Fruit fly (Drosophila melanogaster) whole organism, embryonic: ENCODE results near the gene CG9628.

Experiments
- Antp ChIP-seq: fragments of 200-800 bp; sonication (Bioruptor generic); optimal IDR thresholded peaks from 3 replicates; lab custom pipeline; 2016; ENCODE audit warnings: missing biosample characterization, missing genetic modification characterization
- CG1024 ChIP-seq: fragments of 200-800 bp; sonication (Bioruptor generic); IDR thresholded peaks from 2 replicates; pipeline ENCODE4 v1.3.6; 2022; ENCODE audit warnings: missing biosample characterization, missing genetic modification characterization
- CG10543 ChIP-seq: fragments of 200-800 bp; sonication (Bioruptor generic); optimal IDR thresholded peaks from 3 replicates; lab custom pipeline; 2017; ENCODE audit warnings: missing biosample characterization, mild to moderate bottlenecking, missing genetic modification characterization, moderate library complexity
- CG12236 ChIP-seq: fragments of 200-800 bp; sonication (Bioruptor generic); optimal IDR thresholded peaks from 2 replicates; lab custom pipeline; 2016; ENCODE audit warnings: missing biosample characterization, missing genetic modification characterization
- CG13624 ChIP-seq: fragments of 200-800 bp; sonication (Bioruptor generic); optimal IDR thresholded peaks from 2 replicates; lab custom pipeline; 2016; ENCODE audit warnings: missing biosample characterization, missing genetic modification characterization
- CG13775 ChIP-seq: fragments of 200-800 bp; sonication (Bioruptor generic); optimal IDR thresholded peaks from 3 replicates; lab custom pipeline; 2017; ENCODE audit warnings: missing biosample characterization, mild to moderate bottlenecking, missing genetic modification characterization
- CG1647 ChIP-seq: fragments of 200-800 bp; sonication (Bioruptor generic); optimal IDR thresholded peaks from 3 replicates; lab custom pipeline; 2016; ENCODE audit warnings: missing biosample characterization, missing genetic modification characterization
- CG17912 ChIP-seq: fragments of 200-800 bp; sonication (Bioruptor generic); optimal IDR thresholded peaks from 2 replicates; lab custom pipeline; 2018; ENCODE audit warnings: missing biosample characterization, mild to moderate bottlenecking, missing genetic modification characterization
- CG3065 ChIP-seq: fragments of 200-800 bp; sonication (Bioruptor generic); optimal IDR thresholded peaks from 2 replicates; lab custom pipeline; 2016; ENCODE audit warnings: missing biosample characterization, missing genetic modification characterization
- CG3407 ChIP-seq: fragments of 200-800 bp; sonication (Bioruptor generic); optimal IDR thresholded peaks from 2 replicates; lab custom pipeline; 2018; ENCODE audit warnings: missing biosample characterization, mild to moderate bottlenecking, missing genetic modification characterization
- CG34422 ChIP-seq: fragments of 200-800 bp; sonication (Bioruptor generic); IDR thresholded peaks from 3 replicates; pipeline ENCODE4 v1.3.6; 2022; ENCODE audit warnings: missing biosample characterization, missing genetic modification characterization
- CG4424 ChIP-seq: fragments of 200-800 bp; sonication (Bioruptor generic); optimal IDR thresholded peaks from 3 replicates; lab custom pipeline; 2016; ENCODE audit warnings: missing biosample characterization, missing genetic modification characterization
- CG4617 ChIP-seq: fragments of 200-800 bp; sonication (Bioruptor generic); optimal IDR thresholded peaks from 3 replicates; lab custom pipeline; 2016; ENCODE audit warnings: missing biosample characterization, missing genetic modification characterization, borderline replicate concordance
- CG6683 ChIP-seq: fragments of 200-800 bp; sonication (Bioruptor generic); optimal IDR thresholded peaks from 2 replicates; lab custom pipeline; 2017; ENCODE audit warnings: missing biosample characterization, mild to moderate bottlenecking, missing genetic modification characterization, missing genetic modification reagents
- CG7839 ChIP-seq: fragments of 200-800 bp; sonication (Bioruptor generic); optimal IDR thresholded peaks from 3 replicates; lab custom pipeline; 2018; ENCODE audit warnings: missing biosample characterization, mild to moderate bottlenecking, missing genetic modification characterization, moderate library complexity
- CG8388 ChIP-seq: fragments of 200-800 bp; sonication (Bioruptor generic); optimal IDR thresholded peaks from 2 replicates; lab custom pipeline; 2019; ENCODE audit warnings: missing biosample characterization, mild to moderate bottlenecking, missing genetic modification characterization, moderate library complexity
- CG8944 ChIP-seq: fragments of 200-800 bp; sonication (Bioruptor generic); optimal IDR thresholded peaks from 3 replicates; lab custom pipeline; 2016; ENCODE audit warnings: missing biosample characterization, missing genetic modification characterization
- CG9876 ChIP-seq: fragments of 200-800 bp; sonication (Bioruptor generic); optimal IDR thresholded peaks from 2 replicates; lab custom pipeline; 2016; ENCODE audit warnings: missing biosample characterization, missing genetic modification characterization
- CG9932 ChIP-seq: fragments of 200-800 bp; sonication (Bioruptor generic); IDR thresholded peaks from 2 replicates; pipeline ENCODE4 v1.3.6; 2022; ENCODE audit warnings: missing biosample characterization, missing genetic modification characterization
- CoRest ChIP-seq: fragments of 200-800 bp; sonication (Bioruptor generic); optimal IDR thresholded peaks from 3 replicates; lab custom pipeline; 2018; ENCODE audit warnings: missing biosample characterization, mild to moderate bottlenecking, missing genetic modification characterization, moderate library complexity
- Fer2 ChIP-seq: fragments of 200-800 bp; sonication (Bioruptor generic); optimal IDR thresholded peaks from 2 replicates; lab custom pipeline; 2018; ENCODE audit warnings: missing biosample characterization, mild to moderate bottlenecking, missing genetic modification characterization, moderate library complexity
- HLH54F ChIP-seq: fragments of 200-800 bp; sonication (Bioruptor generic); optimal IDR thresholded peaks from 3 replicates; lab custom pipeline; 2016; ENCODE audit warnings: missing biosample characterization, missing genetic modification characterization
- Hr3 ChIP-seq: fragments of 200-800 bp; sonication (Bioruptor generic); optimal IDR thresholded peaks from 3 replicates; lab custom pipeline; 2016; ENCODE audit warnings: missing biosample characterization, missing genetic modification characterization
- Mad ChIP-seq: fragments of 200-800 bp; sonication (Bioruptor generic); optimal IDR thresholded peaks from 2 replicates; lab custom pipeline; 2016; ENCODE audit warnings: missing biosample characterization, missing genetic modification characterization
- Max ChIP-seq: fragments of 200-800 bp; sonication (Bioruptor generic); optimal IDR thresholded peaks from 2 replicates; lab custom pipeline; 2016; ENCODE audit warnings: missing biosample characterization, mild to moderate bottlenecking, missing genetic modification characterization
- Mes4 ChIP-seq: fragments of 200-800 bp; sonication (Bioruptor generic); optimal IDR thresholded peaks from 2 replicates; lab custom pipeline; 2016; ENCODE audit warnings: missing biosample characterization, missing genetic modification characterization
- Neu2 ChIP-seq: fragments of 200-800 bp; sonication (Bioruptor generic); optimal IDR thresholded peaks from 3 replicates; lab custom pipeline; 2016; ENCODE audit warnings: missing biosample characterization, missing genetic modification characterization, borderline replicate concordance
- Oaz ChIP-seq: fragments of 200-800 bp; sonication (Bioruptor generic); IDR thresholded peaks from 2 replicates; pipeline ENCODE4 v1.3.6; 2022; ENCODE audit warnings: missing biosample characterization, missing genetic modification characterization
- Optix ChIP-seq: fragments of 200-800 bp; sonication (Bioruptor generic); IDR thresholded peaks from 3 replicates; pipeline ENCODE4 v1.3.6; 2022; ENCODE audit warnings: missing biosample characterization, missing genetic modification characterization
- Pdp1 ChIP-seq, 2 experiments: fragments of 200-800 bp; sonication (Bioruptor generic); optimal IDR thresholded peaks; 3 replicates each; lab custom pipeline; 2016; ENCODE audit warnings: missing biosample characterization in 2 of 2, missing genetic modification characterization in 2 of 2, mild to moderate bottlenecking in 1 of 2, moderate library complexity in 1 of 2
- Xrp1 ChIP-seq: fragments of 200-800 bp; sonication (Bioruptor generic); IDR thresholded peaks from 2 replicates; pipeline ENCODE4 v1.3.6; 2022; ENCODE audit warnings: missing biosample characterization, missing genetic modification characterization
- dm ChIP-seq: fragments of 200-800 bp; sonication (Bioruptor generic); optimal IDR thresholded peaks from 3 replicates; lab custom pipeline; 2016; ENCODE audit warnings: missing biosample characterization, missing genetic modification characterization
- dysf ChIP-seq: fragments of 200-800 bp; sonication (Bioruptor generic); IDR thresholded peaks from 3 replicates; pipeline ENCODE4 v1.3.6; 2022; ENCODE audit warnings: missing biosample characterization, missing genetic modification characterization
- fd3F ChIP-seq: fragments of 200-800 bp; sonication (Bioruptor generic); optimal IDR thresholded peaks from 2 replicates; lab custom pipeline; 2018; ENCODE audit warnings: missing biosample characterization, mild to moderate bottlenecking, missing genetic modification characterization, moderate library complexity
- fru ChIP-seq: fragments of >200 bp; optimal IDR thresholded peaks from 2 replicates; lab custom pipeline; 2017
- insv ChIP-seq, 2 experiments: fragments of 200-800 bp; sonication (Bioruptor generic); optimal IDR thresholded peaks; 3 replicates each; lab custom pipeline; 2016 to 2018; ENCODE audit warnings: missing biosample characterization in 2 of 2, missing genetic modification characterization in 2 of 2
- lbe ChIP-seq: fragments of 200-800 bp; sonication (Bioruptor generic); optimal IDR thresholded peaks from 2 replicates; lab custom pipeline; 2016; ENCODE audit warnings: missing biosample characterization, mild to moderate bottlenecking, missing genetic modification characterization
- luna ChIP-seq: fragments of 200-800 bp; sonication (Bioruptor generic); optimal IDR thresholded peaks from 2 replicates; lab custom pipeline; 2016; ENCODE audit warnings: missing biosample characterization, missing genetic modification characterization
- nerfin-2 ChIP-seq: fragments of 200-800 bp; sonication (Bioruptor generic); IDR thresholded peaks from 2 replicates; pipeline ENCODE4 v1.3.6; 2022; ENCODE audit warnings: missing biosample characterization, missing genetic modification characterization; ENCODE audit not compliant: partially characterized antibody
- phol ChIP-seq: fragments of 200-800 bp; sonication (Bioruptor generic); optimal IDR thresholded peaks from 3 replicates; lab custom pipeline; 2018; ENCODE audit warnings: missing biosample characterization, mild to moderate bottlenecking, missing genetic modification characterization, moderate library complexity
- pnt ChIP-seq: fragments of 200-800 bp; sonication (Bioruptor generic); optimal IDR thresholded peaks from 3 replicates; lab custom pipeline; 2016; ENCODE audit warnings: missing biosample characterization, missing genetic modification characterization
- psq ChIP-seq: fragments of 200-800 bp; sonication (Bioruptor generic); optimal IDR thresholded peaks from 2 replicates; lab custom pipeline; 2017; ENCODE audit warnings: missing biosample characterization, missing genetic modification characterization
- shn ChIP-seq: fragments of 200-800 bp; sonication (Bioruptor generic); optimal IDR thresholded peaks from 3 replicates; lab custom pipeline; 2016; ENCODE audit warnings: missing biosample characterization, missing genetic modification characterization
- slp2 ChIP-seq: fragments of 200-800 bp; sonication (Bioruptor generic); optimal IDR thresholded peaks from 2 replicates; lab custom pipeline; 2016; ENCODE audit warnings: missing biosample characterization, missing genetic modification characterization
- ssp ChIP-seq: fragments of 200-800 bp; sonication (Bioruptor generic); IDR thresholded peaks from 2 replicates; pipeline ENCODE4 v1.3.6; 2022; ENCODE audit warnings: missing biosample characterization, missing genetic modification characterization
- stc ChIP-seq: fragments of 200-800 bp; sonication (Bioruptor generic); IDR thresholded peaks from 2 replicates; pipeline ENCODE4 v1.3.6; 2022; ENCODE audit warnings: missing biosample characterization, missing genetic modification characterization
- stwl ChIP-seq: fragments of 200-800 bp; sonication (Bioruptor generic); optimal IDR thresholded peaks from 3 replicates; lab custom pipeline; 2018; ENCODE audit warnings: missing biosample characterization, mild to moderate bottlenecking, missing genetic modification characterization, moderate library complexity
- tio ChIP-seq: fragments of 200-800 bp; sonication (Bioruptor generic); optimal IDR thresholded peaks from 2 replicates; lab custom pipeline; 2017; ENCODE audit warnings: missing biosample characterization, missing genetic modification characterization, inconsistent platforms
- zfh2 ChIP-seq: fragments of 200-800 bp; sonication (Bioruptor generic); optimal IDR thresholded peaks from 2 replicates; lab custom pipeline; 2016; ENCODE audit warnings: missing biosample characterization, missing genetic modification characterization

The CG9628 gene

dm6 chr3L:14631964-14632758, 9.6 kb downstream of the CG9628 start, which contains the start of the genes RecQ5 and dlp (continued):
- TF ChIP-seq insv (GFP tag; optimal IDR thresholded peaks at IDR 0.05; lab: Kevin White, UChicago) (peak in 1 of 2 experiments; percentile 60), zfh2 (GFP tag; lab: Kevin White, UChicago) (peak; percentile 62), CG17912 (GFP tag; lab: Kevin White, UChicago) (no peak), CG4617 (GFP tag; lab: Kevin White, UChicago) (peak; percentile 38), CG13624 (peak; percentile 42), CG1647 (no peak), fru (lab: Kevin White, UChicago) (no peak), CG6683 (GFP tag; lab: Kevin White, UChicago) (peak; percentile 20), CoRest (tag; lab: Kevin White, UChicago) (peak; percentile 88), dm (GFP tag; lab: Kevin White, UChicago) (peak; percentile 13), Fer2 (tag; lab: Kevin White, UChicago) (peak; percentile 63), fd3F (GFP tag; lab: Kevin White, UChicago) (peak; percentile 67), ssp (peak; percentile 63), phol (peak; percentile 83), CG13775 (GFP tag; lab: Kevin White, UChicago) (peak; percentile 89), CG9932 (GFP tag; lab: Robert Waterston, UW) (peak; percentile 94), HLH54F (GFP tag; lab: Kevin White, UChicago) (peak; percentile 17), CG10543 (GFP tag; lab: Kevin White, UChicago) (peak; percentile 86), Hr3 (GFP tag; lab: Kevin White, UChicago) (peak; percentile 88), lbe (GFP tag; lab: Kevin White, UChicago) (peak; percentile 50), stc (GFP tag; lab: Robert Waterston, UW) (peak; percentile 42; the same call in 1 of the 2 replicates), pnt (GFP tag; lab: Kevin White, UChicago) (peak; percentile 2), CG12236 (GFP tag; lab: Kevin White, UChicago) (no peak), dysf (GFP tag; lab: Robert Waterston, UW) (peak; percentile 81), CG3065 (GFP tag; lab: Kevin White, UChicago) (peak; percentile 72), Antp (GFP tag; lab: Kevin White, UChicago) (peak; percentile 72), Xrp1 (peak; percentile 67), Pdp1 (GFP tag; optimal IDR thresholded peaks at IDR 0.05; lab: Kevin White, UChicago) (peak; percentile 37 to 40), Oaz (GFP tag; lab: Robert Waterston, UW) (peak; percentile 70; the same call in 1 of the 2 replicates), CG34422 (GFP tag; lab: Robert Waterston, UW) (peak; percentile 86; the same call in 2 of the 3 replicates), tio (GFP tag; lab: Kevin White, UChicago) (peak; percentile 91), Optix (GFP tag; lab: Robert Waterston, UW) (peak; percentile 64; the same call in 2 of the 3 replicates), stwl (tag; lab: Kevin White, UChicago) (peak; percentile 54), shn (peak; percentile 10), CG1024 (GFP tag; lab: Robert Waterston, UW) (peak; percentile 36; the same call in 1 of the 2 replicates), CG8388 (GFP tag; lab: Kevin White, UChicago) (peak; percentile 74), psq (GFP tag; lab: Kevin White, UChicago) (peak; percentile 39), CG9876 (GFP tag; lab: Kevin White, UChicago) (no peak), slp2 (GFP tag; lab: Kevin White, UChicago) (peak; percentile 18), CG8944 (GFP tag; lab: Kevin White, UChicago) (peak; percentile 62), CG7839 (tag; lab: Kevin White, UChicago) (peak; percentile 81), nerfin-2 (GFP tag; lab: Robert Waterston, UW) (peak; percentile 84), luna (no peak), Neu2 (GFP tag; lab: Kevin White, UChicago) (peak; percentile 7), Mad (peak; percentile 54), Mes4 (GFP tag; lab: Kevin White, UChicago) (no peak), Max (peak; percentile 35), CG4424 (peak; percentile 83), CG3407 (GFP tag; lab: Kevin White, UChicago) (peak; percentile 34)
